Fruit fly (Drosophila melanogaster) whole organism, embryonic: ENCODE results near the gene TTLL4B.

Experiments
- Atf-2 ChIP-seq: fragments of 200-800 bp; sonication (Bioruptor generic); optimal IDR thresholded peaks from 2 replicates; lab custom pipeline; 2016; ENCODE audit warnings: missing biosample characterization, missing genetic modification characterization
- CG10462 ChIP-seq: fragments of 200-800 bp; sonication (Bioruptor generic); optimal IDR thresholded peaks from 2 replicates; lab custom pipeline; 2016; ENCODE audit warnings: missing biosample characterization, missing genetic modification characterization
- CG10543 ChIP-seq: fragments of 200-800 bp; sonication (Bioruptor generic); optimal IDR thresholded peaks from 3 replicates; lab custom pipeline; 2017; ENCODE audit warnings: missing biosample characterization, mild to moderate bottlenecking, missing genetic modification characterization, moderate library complexity
- CG12942 ChIP-seq: fragments of 200-800 bp; sonication (Bioruptor generic); optimal IDR thresholded peaks from 3 replicates; lab custom pipeline; 2016; ENCODE audit warnings: missing biosample characterization, missing genetic modification characterization
- CG13894 ChIP-seq: fragments of 200-800 bp; sonication (Bioruptor generic); optimal IDR thresholded peaks from 3 replicates; lab custom pipeline; 2018; ENCODE audit warnings: missing biosample characterization, mild to moderate bottlenecking, missing genetic modification characterization, moderate library complexity
- CG14710 ChIP-seq: fragments of 200-800 bp; sonication (Bioruptor generic); optimal IDR thresholded peaks from 3 replicates; lab custom pipeline; 2019; ENCODE audit warnings: missing biosample characterization, mild to moderate bottlenecking, missing genetic modification characterization, moderate library complexity
- CG15073 ChIP-seq: fragments of 200-800 bp; sonication (Bioruptor generic); optimal IDR thresholded peaks from 2 replicates; lab custom pipeline; 2016; ENCODE audit warnings: missing biosample characterization, missing genetic modification characterization
- CG15269 ChIP-seq: fragments of 200-800 bp; sonication (Bioruptor generic); optimal IDR thresholded peaks from 2 replicates; lab custom pipeline; 2018; ENCODE audit warnings: missing biosample characterization, mild to moderate bottlenecking, missing genetic modification characterization, moderate library complexity
- CG15601 ChIP-seq: fragments of 200-800 bp; sonication (Bioruptor generic); optimal IDR thresholded peaks from 3 replicates; lab custom pipeline; 2019; ENCODE audit warnings: missing biosample characterization, mild to moderate bottlenecking, missing genetic modification characterization, moderate library complexity
- CG17186 ChIP-seq: fragments of 200-800 bp; sonication (Bioruptor generic); optimal IDR thresholded peaks from 3 replicates; lab custom pipeline; 2017; ENCODE audit warnings: missing biosample characterization, missing genetic modification reagents, missing genetic modification characterization
- CG17359 ChIP-seq: fragments of 200-800 bp; sonication (Bioruptor generic); optimal IDR thresholded peaks from 3 replicates; lab custom pipeline; 2018; ENCODE audit warnings: missing biosample characterization, mild to moderate bottlenecking, missing genetic modification characterization, moderate library complexity
- CG17802 ChIP-seq: fragments of 200-800 bp; sonication (Bioruptor generic); optimal IDR thresholded peaks from 2 replicates; lab custom pipeline; 2018; ENCODE audit warnings: missing biosample characterization, mild to moderate bottlenecking, missing genetic modification characterization, moderate library complexity
- CG18476 ChIP-seq: fragments of 200-800 bp; sonication (Bioruptor generic); optimal IDR thresholded peaks from 2 replicates; lab custom pipeline; 2016; ENCODE audit warnings: missing biosample characterization, mild to moderate bottlenecking, missing genetic modification characterization
- CG2129 ChIP-seq: fragments of 200-800 bp; sonication (Bioruptor generic); IDR thresholded peaks from 2 replicates; pipeline ENCODE4 v1.3.6; 2022; ENCODE audit warnings: missing biosample characterization, missing genetic modification characterization; ENCODE audit not compliant: partially characterized antibody
- CG2199 ChIP-seq: fragments of 200-800 bp; sonication (Bioruptor generic); IDR thresholded peaks from 3 replicates; pipeline ENCODE4 v1.3.6; 2022; ENCODE audit warnings: missing biosample characterization, missing genetic modification characterization
- CG3163 ChIP-seq: fragments of 200-800 bp; sonication (Bioruptor generic); optimal IDR thresholded peaks from 3 replicates; lab custom pipeline; 2016; ENCODE audit warnings: missing biosample characterization, missing genetic modification characterization
- CG3281 ChIP-seq: fragments of 200-800 bp; sonication (Bioruptor generic); optimal IDR thresholded peaks from 3 replicates; lab custom pipeline; 2017; ENCODE audit warnings: missing biosample characterization, mild to moderate bottlenecking, missing genetic modification characterization
- CG34376 ChIP-seq: fragments of 200-800 bp; sonication (Bioruptor generic); optimal IDR thresholded peaks from 2 replicates; lab custom pipeline; 2018; ENCODE audit warnings: missing biosample characterization, mild to moderate bottlenecking, missing genetic modification characterization
- CG5180 ChIP-seq: fragments of 200-800 bp; sonication (Bioruptor generic); optimal IDR thresholded peaks from 3 replicates; lab custom pipeline; 2017; ENCODE audit warnings: missing biosample characterization, missing genetic modification characterization, mild to moderate bottlenecking, moderate library complexity, missing genetic modification reagents
- CG5953 ChIP-seq: fragments of 200-800 bp; sonication (Bioruptor generic); IDR thresholded peaks from 2 replicates; pipeline ENCODE4 v1.3.6; 2022; ENCODE audit warnings: missing biosample characterization, missing genetic modification characterization
- CG6175 ChIP-seq: fragments of 200-800 bp; sonication (Bioruptor generic); IDR thresholded peaks from 3 replicates; pipeline ENCODE4 v1.3.6; 2022; ENCODE audit warnings: missing biosample characterization, missing genetic modification characterization
- CG6272 ChIP-seq: fragments of 200-800 bp; sonication (Bioruptor generic); IDR thresholded peaks from 2 replicates; pipeline ENCODE4 v1.3.6; 2022; ENCODE audit warnings: missing biosample characterization, missing genetic modification characterization
- CG7556 ChIP-seq: fragments of 200-800 bp; sonication (Bioruptor generic); optimal IDR thresholded peaks from 2 replicates; lab custom pipeline; 2017; ENCODE audit warnings: missing biosample characterization, mild to moderate bottlenecking, missing genetic modification characterization
- Hmx ChIP-seq: fragments of 200-800 bp; sonication (Bioruptor generic); optimal IDR thresholded peaks from 2 replicates; lab custom pipeline; 2016; ENCODE audit warnings: missing biosample characterization, missing genetic modification characterization
- Neu2 ChIP-seq: fragments of 200-800 bp; sonication (Bioruptor generic); optimal IDR thresholded peaks from 3 replicates; lab custom pipeline; 2016; ENCODE audit warnings: missing biosample characterization, missing genetic modification characterization, borderline replicate concordance
- NfI ChIP-seq: fragments of 200-800 bp; sonication (Bioruptor generic); optimal IDR thresholded peaks from 3 replicates; lab custom pipeline; 2018; ENCODE audit warnings: missing biosample characterization, mild to moderate bottlenecking, missing genetic modification characterization, moderate library complexity
- Sry-β ChIP-seq: fragments of 200-800 bp; sonication (Bioruptor generic); optimal IDR thresholded peaks from 2 replicates; lab custom pipeline; 2018; ENCODE audit warnings: missing biosample characterization, mild to moderate bottlenecking, missing genetic modification characterization, moderate library complexity
- Taf1 ChIP-seq: fragments of 200-800 bp; sonication (Bioruptor generic); IDR thresholded peaks from 2 replicates; pipeline ENCODE4 v1.3.6; 2022; ENCODE audit warnings: missing biosample characterization, missing genetic modification characterization
- ac ChIP-seq: fragments of 200-800 bp; sonication (Bioruptor generic); optimal IDR thresholded peaks from 3 replicates; lab custom pipeline; 2017; ENCODE audit warnings: missing biosample characterization, mild to moderate bottlenecking, missing genetic modification characterization
- chm ChIP-seq: fragments of 200-800 bp; sonication (Bioruptor generic); IDR thresholded peaks from 2 replicates; pipeline ENCODE4 v1.3.6; 2022; ENCODE audit warnings: missing biosample characterization, missing genetic modification characterization
- exex ChIP-seq: fragments of 200-800 bp; sonication (Bioruptor generic); optimal IDR thresholded peaks from 4 replicates; lab custom pipeline; 2018; ENCODE audit warnings: missing biosample characterization, mild to moderate bottlenecking, missing genetic modification characterization, moderate library complexity
- fd102C ChIP-seq: fragments of 200-800 bp; sonication (Bioruptor generic); optimal IDR thresholded peaks from 2 replicates; lab custom pipeline; 2018; ENCODE audit warnings: missing biosample characterization, mild to moderate bottlenecking, missing genetic modification characterization, moderate library complexity
- ftz-f1 ChIP-seq: fragments of 200-800 bp; sonication (Bioruptor generic); optimal IDR thresholded peaks from 2 replicates; lab custom pipeline; 2016; ENCODE audit warnings: missing biosample characterization, missing genetic modification characterization
- ind ChIP-seq: fragments of 200-800 bp; sonication (Bioruptor generic); optimal IDR thresholded peaks from 3 replicates; lab custom pipeline; 2016; ENCODE audit warnings: missing biosample characterization, missing genetic modification characterization
- inv ChIP-seq: fragments of 200-800 bp; sonication (Bioruptor generic); IDR thresholded peaks from 2 replicates; pipeline ENCODE4 v1.3.6; 2022; ENCODE audit warnings: missing biosample characterization, missing genetic modification characterization; ENCODE audit not compliant: partially characterized antibody
- jing ChIP-seq: fragments of 200-800 bp; sonication (Bioruptor generic); optimal IDR thresholded peaks from 2 replicates; lab custom pipeline; 2018; ENCODE audit warnings: missing biosample characterization, mild to moderate bottlenecking, missing genetic modification characterization
- jumu ChIP-seq: fragments of 200-800 bp; sonication (Bioruptor generic); optimal IDR thresholded peaks from 3 replicates; lab custom pipeline; 2016; ENCODE audit warnings: missing biosample characterization, missing genetic modification characterization
- lola ChIP-seq, 3 experiments: fragments of >200 bp in 2 of 3; fragments of 200-800 bp in 1 of 3; sonication (Bioruptor generic) in 1 of 3; optimal IDR thresholded peaks; 2 replicates each; lab custom pipeline; 2017 to 2019; ENCODE audit warnings: missing biosample characterization in 3 of 3, missing genetic modification characterization in 3 of 3, mild to moderate bottlenecking in 1 of 3, moderate library complexity in 1 of 3
- nau ChIP-seq: fragments of 200-800 bp; sonication (Bioruptor generic); optimal IDR thresholded peaks from 3 replicates; lab custom pipeline; 2017; ENCODE audit warnings: missing biosample characterization, mild to moderate bottlenecking, missing genetic modification characterization, missing genetic modification reagents
- nerfin-2 ChIP-seq: fragments of 200-800 bp; sonication (Bioruptor generic); IDR thresholded peaks from 2 replicates; pipeline ENCODE4 v1.3.6; 2022; ENCODE audit warnings: missing biosample characterization, missing genetic modification characterization; ENCODE audit not compliant: partially characterized antibody
- pnt ChIP-seq: fragments of 200-800 bp; sonication (Bioruptor generic); optimal IDR thresholded peaks from 3 replicates; lab custom pipeline; 2016; ENCODE audit warnings: missing biosample characterization, missing genetic modification characterization
- run ChIP-seq: fragments of 200-800 bp; sonication (Bioruptor generic); optimal IDR thresholded peaks from 3 replicates; lab custom pipeline; 2018; ENCODE audit warnings: missing biosample characterization, mild to moderate bottlenecking, missing genetic modification characterization
- sd ChIP-seq: fragments of 200-800 bp; sonication (Bioruptor generic); optimal IDR thresholded peaks from 3 replicates; lab custom pipeline; 2018; ENCODE audit warnings: missing biosample characterization, mild to moderate bottlenecking, missing genetic modification characterization, moderate library complexity
- tin ChIP-seq: fragments of 200-800 bp; sonication (Bioruptor generic); optimal IDR thresholded peaks from 3 replicates; lab custom pipeline; 2016; ENCODE audit warnings: missing biosample characterization, missing genetic modification characterization
- toy ChIP-seq: fragments of 200-800 bp; sonication (Bioruptor generic); IDR thresholded peaks from 2 replicates; pipeline ENCODE4 v1.3.6; 2022; ENCODE audit warnings: missing biosample characterization, missing genetic modification characterization
- unc-4 ChIP-seq: fragments of 200-800 bp; sonication (Bioruptor generic); IDR thresholded peaks from 2 replicates; pipeline ENCODE4 v1.3.6; 2022; ENCODE audit warnings: missing biosample characterization, missing genetic modification characterization; ENCODE audit not compliant: partially characterized antibody
- vvl ChIP-seq: fragments of 200-800 bp; sonication (Bioruptor generic); IDR thresholded peaks from 2 replicates; pipeline ENCODE4 v1.3.6; 2022; ENCODE audit warnings: missing biosample characterization, missing genetic modification characterization
- z ChIP-seq: fragments of 200-800 bp; sonication (Bioruptor generic); IDR thresholded peaks from 3 replicates; pipeline ENCODE4 v1.3.6; 2022; ENCODE audit warnings: missing biosample characterization, missing genetic modification characterization

TTLL4B gene

DNA sequence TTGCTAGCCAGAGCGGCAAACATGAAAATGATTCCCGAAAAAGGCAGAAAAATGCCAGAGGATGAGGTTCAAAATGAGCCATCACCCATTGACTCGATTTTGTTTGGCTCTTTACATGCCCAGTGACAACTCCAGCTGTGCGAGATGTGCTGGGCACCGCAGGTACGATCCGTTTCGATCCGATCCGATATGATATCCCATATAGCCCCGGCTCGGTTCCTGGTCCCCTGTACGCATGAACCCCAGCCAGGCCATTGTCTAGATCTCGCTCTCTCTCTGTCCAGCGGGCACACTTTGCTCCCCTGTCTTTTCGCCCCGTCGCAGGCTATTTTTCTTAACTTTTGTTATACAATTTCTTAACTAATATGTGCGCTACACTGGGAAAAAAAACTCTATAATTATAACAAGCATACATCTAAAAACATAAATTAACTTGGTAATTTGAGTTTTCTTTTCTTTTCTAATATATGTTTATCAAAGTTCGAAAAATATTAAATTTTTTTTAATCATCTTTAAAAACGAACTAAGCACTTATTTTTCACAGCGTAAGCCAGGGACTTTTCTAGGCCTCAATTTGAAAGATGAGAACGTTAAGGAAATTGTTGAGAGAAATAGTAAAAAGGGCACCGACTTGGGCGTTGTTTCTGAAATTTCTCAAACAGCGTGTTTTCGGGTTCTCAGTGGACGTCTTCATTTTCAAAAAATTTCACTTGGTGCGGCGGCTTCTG lies 34.9 kb upstream of the TTLL4B start (continued):
- TF ChIP-seq run (tag; lab: Kevin White, UChicago) (no peak), CG2199 (peak; percentile 78; the same call in 2 of the 3 replicates), NfI (no peak), CG18476 (peak; percentile 36), CG10462 (GFP tag; lab: Kevin White, UChicago) (peak; percentile 58), Neu2 (GFP tag; lab: Kevin White, UChicago) (peak; percentile 57), inv (no peak), vvl (peak; percentile 62), CG15073 (GFP tag; lab: Kevin White, UChicago) (peak; percentile 21), toy (GFP tag; lab: Robert Waterston, UW) (no peak), CG12942 (peak; percentile 43), Taf1 (GFP tag; lab: Robert Waterston, UW) (no peak), chm (GFP tag; lab: Robert Waterston, UW) (peak; percentile 65; the same call in 1 of the 2 replicates), CG3163 (GFP tag; lab: Kevin White, UChicago) (no peak), jing (no peak), CG7556 (GFP tag; lab: Kevin White, UChicago) (peak; percentile 86), lola (GFP tag; optimal IDR thresholded peaks at IDR 0.05; lab: Kevin White, UChicago) (peak in 1 of 3 experiments; percentile 96), CG14710 (peak; percentile 96), fd102C (peak; percentile 93), CG6272 (GFP tag; lab: Robert Waterston, UW) (no peak), unc-4 (no peak), z (GFP tag; lab: Robert Waterston, UW) (no peak), CG34376 (GFP tag; lab: Kevin White, UChicago) (no peak), Sry-β (GFP tag; lab: Kevin White, UChicago) (peak; percentile 13), CG6175 (no peak), pnt (GFP tag; lab: Kevin White, UChicago) (peak; percentile 63), CG15269 (tag; lab: Kevin White, UChicago) (no peak), nerfin-2 (no peak), CG3281 (no peak), CG17359 (tag; lab: Kevin White, UChicago) (peak; percentile 39), CG13894 (tag; lab: Kevin White, UChicago) (no peak), CG2129 (GFP tag; lab: Robert Waterston, UW) (no peak), CG10543 (no peak), tin (GFP tag; lab: Kevin White, UChicago) (peak; percentile 71), CG5953 (no peak), nau (GFP tag; lab: Kevin White, UChicago) (no peak), sd (tag; lab: Kevin White, UChicago) (no peak), jumu (GFP tag; lab: Kevin White, UChicago) (peak; percentile 69), CG15601 (tag; lab: Kevin White, UChicago) (peak; percentile 77), Hmx (GFP tag; lab: Kevin White, UChicago) (no peak), CG17802 (tag; lab: Kevin White, UChicago) (no peak), ftz-f1 (GFP tag; lab: Kevin White, UChicago) (no peak), Atf-2 (GFP tag; lab: Kevin White, UChicago) (peak; percentile 64), CG17186 (GFP tag; lab: Kevin White, UChicago) (no peak), CG5180 (GFP tag; lab: Kevin White, UChicago) (peak; percentile 8), ac (GFP tag; lab: Kevin White, UChicago) (peak; percentile 91), ind (GFP tag; lab: Kevin White, UChicago) (no peak), exex (tag; lab: Kevin White, UChicago) (no peak)
